Fruit fly (Drosophila melanogaster): Measurements from ENCODE around the gene CG13930.

CG13930 gene

dm6 chr3L:1672627-1673026, at the start of gene CG13930:
TSS of gene CG13930 (minus strand) at chr3L:1672727.
- TF ChIP-seq CG17801 (GFP tag; optimal IDR thresholded peaks at IDR 0.05; ENCODE audit: partially characterized antibody), result no peak

- TF ChIP-seq CG17801 (GFP tag; optimal IDR thresholded peaks at IDR 0.05; ENCODE audit: partially characterized antibody), result no peak
Observed at dm6 chr3L:1711218-1711617, 38.7 kb upstream of the CG13930 start.

dm6 chr3L:1710562-1710961, 38.0 kb upstream of the CG13930 start:
- TF ChIP-seq CG17801 (GFP tag; optimal IDR thresholded peaks at IDR 0.05; ENCODE audit: partially characterized antibody), result no peak

- no peak for TF ChIP-seq CG17801 (GFP tag; optimal IDR thresholded peaks at IDR 0.05; ENCODE audit: partially characterized antibody)
Observed at dm6 chr3L:1709161-1709560, 36.6 kb upstream of the CG13930 start.

dm6 chr3L:1702367-1702927, 29.9 kb upstream of the CG13930 start, which contains the start of gene CG13931:
TSS of gene CG13931 (minus strand) at chr3L:1702407.
- TF ChIP-seq CG17801 (GFP tag; optimal IDR thresholded peaks at IDR 0.05; ENCODE audit: partially characterized antibody), result no peak

dm6 chr3L:1694317-1694716, 21.8 kb upstream of the CG13930 start, which contains the start of gene CG12011:
TSS of gene CG12011 (plus strand) at chr3L:1694617.
- no peak for TF ChIP-seq CG17801 (GFP tag; optimal IDR thresholded peaks at IDR 0.05; ENCODE audit: partially characterized antibody)

dm6 chr3L:1692859-1693258, 20.3 kb upstream of the CG13930 start:
- TF ChIP-seq CG17801 (GFP tag; optimal IDR thresholded peaks at IDR 0.05; ENCODE audit: partially characterized antibody), result no peak

dm6 chr3L:1692122-1692786, 19.7 kb upstream of the CG13930 start:
- no peak for TF ChIP-seq CG17801 (GFP tag; optimal IDR thresholded peaks at IDR 0.05; ENCODE audit: partially characterized antibody)

dm6 chr3L:1690727-1691413, 18.3 kb upstream of the CG13930 start:
- TF ChIP-seq CG17801 (GFP tag; optimal IDR thresholded peaks at IDR 0.05; ENCODE audit: partially characterized antibody), result no peak

dm6 chr3L:1688569-1688968, 16.0 kb upstream of the CG13930 start:
- TF ChIP-seq CG17801 (GFP tag; optimal IDR thresholded peaks at IDR 0.05; ENCODE audit: partially characterized antibody), result no peak

- TF ChIP-seq CG17801 (GFP tag; optimal IDR thresholded peaks at IDR 0.05; ENCODE audit: partially characterized antibody), result no peak
Observed at dm6 chr3L:1688161-1688560, 15.6 kb upstream of the CG13930 start.

- TF ChIP-seq CG17801 (GFP tag; optimal IDR thresholded peaks at IDR 0.05; ENCODE audit: partially characterized antibody), result no peak
Observed at dm6 chr3L:1683091-1683490, 10.6 kb upstream of the CG13930 start.

dm6 chr3L:1679394-1679793, 6.9 kb upstream of the CG13930 start:
- TF ChIP-seq CG17801 (GFP tag; optimal IDR thresholded peaks at IDR 0.05; ENCODE audit: partially characterized antibody), result no peak

- TF ChIP-seq CG17801 (GFP tag; optimal IDR thresholded peaks at IDR 0.05; ENCODE audit: partially characterized antibody), result no peak
Observed at dm6 chr3L:1676222-1676621, 3.7 kb upstream of the CG13930 start.

dm6 chr3L:1675242-1675641, 2.7 kb upstream of the CG13930 start:
- no peak for TF ChIP-seq CG17801 (GFP tag; optimal IDR thresholded peaks at IDR 0.05; ENCODE audit: partially characterized antibody)

dm6 chr3L:1674381-1674780, 1.9 kb upstream of the CG13930 start, which contains the start of gene CG7991:
TSS of gene CG7991 (plus strand) at chr3L:1674709.
- no peak for TF ChIP-seq CG17801 (GFP tag; optimal IDR thresholded peaks at IDR 0.05; ENCODE audit: partially characterized antibody)
